Fruit fly (Drosophila melanogaster) whole organism, embryonic: ENCODE data around the gene CG7164.
A peak's percentile ranks its signal among the peaks of the same experiment; 100 is the strongest.

Experiments
- CG12219 ChIP-seq: fragments of 200-800 bp; sonication (Bioruptor generic); optimal IDR thresholded peaks from 3 replicates; lab custom pipeline; 2018; ENCODE audit warnings: missing biosample characterization, mild to moderate bottlenecking, missing genetic modification characterization
- CG12769 ChIP-seq: fragments of 200-800 bp; sonication (Bioruptor generic); optimal IDR thresholded peaks from 2 replicates; lab custom pipeline; 2019; ENCODE audit warnings: missing biosample characterization, mild to moderate bottlenecking, missing genetic modification characterization, moderate library complexity
- CG14667 ChIP-seq: fragments of 200-800 bp; sonication (Bioruptor generic); IDR thresholded peaks from 2 replicates; pipeline ENCODE4 v1.3.6; 2022; ENCODE audit warnings: missing biosample characterization, missing genetic modification characterization
- CG15514 ChIP-seq: fragments of 200-800 bp; sonication (Bioruptor generic); optimal IDR thresholded peaks from 3 replicates; lab custom pipeline; 2017; ENCODE audit warnings: missing biosample characterization, missing genetic modification characterization, mild to moderate bottlenecking, moderate library complexity, missing genetic modification reagents
- CG17385 ChIP-seq: fragments of 200-800 bp; sonication (Bioruptor generic); optimal IDR thresholded peaks from 3 replicates; lab custom pipeline; 2018; ENCODE audit warnings: missing biosample characterization, mild to moderate bottlenecking, missing genetic modification characterization
- CG17829 ChIP-seq: fragments of 200-800 bp; optimal IDR thresholded peaks from 2 replicates; lab custom pipeline; 2019; ENCODE audit warnings: missing biosample characterization, mild to moderate bottlenecking, missing genetic modification characterization, moderate library complexity
- CG18262 ChIP-seq: fragments of 200-800 bp; optimal IDR thresholded peaks from 3 replicates; lab custom pipeline; 2019; ENCODE audit warnings: missing biosample characterization, mild to moderate bottlenecking, missing genetic modification characterization, moderate library complexity
- CG18599 ChIP-seq: fragments of 200-800 bp; sonication (Bioruptor generic); optimal IDR thresholded peaks from 3 replicates; lab custom pipeline; 2017; ENCODE audit warnings: missing biosample characterization, missing genetic modification characterization, mild to moderate bottlenecking, moderate library complexity, missing genetic modification reagents
- CG2199 ChIP-seq: fragments of 200-800 bp; sonication (Bioruptor generic); IDR thresholded peaks from 3 replicates; pipeline ENCODE4 v1.3.6; 2022; ENCODE audit warnings: missing biosample characterization, missing genetic modification characterization
- CG2678 ChIP-seq: fragments of 200-800 bp; sonication (Bioruptor generic); optimal IDR thresholded peaks from 3 replicates; lab custom pipeline; 2019; ENCODE audit warnings: missing biosample characterization, mild to moderate bottlenecking, missing genetic modification characterization, moderate library complexity
- CG2712 ChIP-seq: fragments of 200-800 bp; optimal IDR thresholded peaks from 3 replicates; lab custom pipeline; 2019; ENCODE audit warnings: missing biosample characterization, mild to moderate bottlenecking, missing genetic modification characterization, moderate library complexity
- CG30020 ChIP-seq: fragments of 200-800 bp; optimal IDR thresholded peaks from 2 replicates; lab custom pipeline; 2019; ENCODE audit warnings: missing biosample characterization, mild to moderate bottlenecking, missing genetic modification characterization, moderate library complexity
- CG31388 ChIP-seq: fragments of 200-800 bp; sonication (Bioruptor generic); optimal IDR thresholded peaks from 2 replicates; lab custom pipeline; 2016; ENCODE audit warnings: missing biosample characterization, missing genetic modification characterization
- CG32772 ChIP-seq: fragments of 200-800 bp; sonication (Bioruptor generic); IDR thresholded peaks from 2 replicates; pipeline ENCODE4 v1.3.6; 2022; ENCODE audit warnings: missing biosample characterization, missing genetic modification characterization
- CG34422 ChIP-seq: fragments of 200-800 bp; sonication (Bioruptor generic); IDR thresholded peaks from 3 replicates; pipeline ENCODE4 v1.3.6; 2022; ENCODE audit warnings: missing biosample characterization, missing genetic modification characterization
- CG4617 ChIP-seq: fragments of 200-800 bp; sonication (Bioruptor generic); optimal IDR thresholded peaks from 3 replicates; lab custom pipeline; 2016; ENCODE audit warnings: missing biosample characterization, missing genetic modification characterization, borderline replicate concordance
- CG7839 ChIP-seq: fragments of 200-800 bp; sonication (Bioruptor generic); optimal IDR thresholded peaks from 3 replicates; lab custom pipeline; 2018; ENCODE audit warnings: missing biosample characterization, mild to moderate bottlenecking, missing genetic modification characterization, moderate library complexity
- HmgD ChIP-seq: fragments of 200-800 bp; sonication (Bioruptor generic); optimal IDR thresholded peaks from 3 replicates; lab custom pipeline; 2016; ENCODE audit warnings: missing biosample characterization, missing genetic modification characterization
- Hmr ChIP-seq: fragments of 200-800 bp; sonication (Bioruptor generic); optimal IDR thresholded peaks from 3 replicates; lab custom pipeline; 2017; ENCODE audit warnings: mild to moderate bottlenecking, missing biosample characterization, missing genetic modification reagents, missing genetic modification characterization
- Hr51 ChIP-seq, 2 experiments: fragments of 200-800 bp; sonication (Bioruptor generic); optimal IDR thresholded peaks; 2 replicates in 1 of 2; 3 replicates in 1 of 2; lab custom pipeline; 2016 to 2018; ENCODE audit warnings: missing biosample characterization in 2 of 2, missing genetic modification characterization in 2 of 2, mild to moderate bottlenecking in 1 of 2, moderate library complexity in 1 of 2
- Med ChIP-seq: fragments of 200-800 bp; sonication (Bioruptor generic); peaks from one replicate; lab custom pipeline; 2016; ENCODE audit warnings: missing biosample characterization, missing genetic modification characterization, mild to moderate bottlenecking, inconsistent platforms, moderate library complexity
- Meics ChIP-seq: fragments of 200-800 bp; sonication (Bioruptor generic); optimal IDR thresholded peaks from 2 replicates; lab custom pipeline; 2017; ENCODE audit warnings: missing biosample characterization, mild to moderate bottlenecking, missing genetic modification characterization
- Opbp ChIP-seq: fragments of 200-800 bp; sonication (Bioruptor generic); IDR thresholded peaks from 3 replicates; pipeline ENCODE4 v1.3.6; 2022; ENCODE audit warnings: missing biosample characterization, missing genetic modification characterization; ENCODE audit not compliant: partially characterized antibody
- Spps ChIP-seq: fragments of 200-800 bp; sonication (Bioruptor generic); optimal IDR thresholded peaks from 2 replicates; lab custom pipeline; 2018; ENCODE audit warnings: missing biosample characterization, mild to moderate bottlenecking, missing genetic modification characterization
- Xrp1 ChIP-seq: fragments of 200-800 bp; sonication (Bioruptor generic); IDR thresholded peaks from 2 replicates; pipeline ENCODE4 v1.3.6; 2022; ENCODE audit warnings: missing biosample characterization, missing genetic modification characterization
- ara ChIP-seq: fragments of 200-800 bp; sonication (Bioruptor generic); IDR thresholded peaks from 2 replicates; pipeline ENCODE4 v1.3.6; 2022; ENCODE audit warnings: missing biosample characterization, missing genetic modification characterization
- ato ChIP-seq: fragments of 200-800 bp; sonication (Bioruptor generic); IDR thresholded peaks from 2 replicates; pipeline ENCODE4 v1.3.6; 2022; ENCODE audit warnings: missing biosample characterization, missing genetic modification characterization; ENCODE audit not compliant: partially characterized antibody
- bbx ChIP-seq: fragments of 200-800 bp; sonication (Bioruptor generic); IDR thresholded peaks from 2 replicates; pipeline ENCODE4 v1.3.6; 2022; ENCODE audit warnings: missing biosample characterization, missing genetic modification characterization; ENCODE audit not compliant: partially characterized antibody
- bcd ChIP-seq: fragments of 200-800 bp; sonication (Bioruptor generic); optimal IDR thresholded peaks from 2 replicates; lab custom pipeline; 2017; ENCODE audit warnings: missing biosample characterization, mild to moderate bottlenecking, missing genetic modification characterization
- chinmo ChIP-seq: fragments of 200-800 bp; sonication (Bioruptor generic); IDR thresholded peaks from 4 replicates; pipeline ENCODE4 v1.3.6; 2022; ENCODE audit warnings: missing biosample characterization, missing genetic modification characterization; ENCODE audit not compliant: partially characterized antibody
- ci ChIP-seq: fragments of 200-800 bp; sonication (Bioruptor generic); IDR thresholded peaks from 3 replicates; pipeline ENCODE4 v1.3.6; 2022; ENCODE audit warnings: missing biosample characterization, missing genetic modification characterization
- da ChIP-seq: fragments of 200-800 bp; sonication (Bioruptor generic); optimal IDR thresholded peaks from 2 replicates; lab custom pipeline; 2016; ENCODE audit warnings: missing biosample characterization, missing genetic modification characterization
- dm ChIP-seq: fragments of 200-800 bp; sonication (Bioruptor generic); optimal IDR thresholded peaks from 3 replicates; lab custom pipeline; 2016; ENCODE audit warnings: missing biosample characterization, missing genetic modification characterization
- esg ChIP-seq: fragments of 200-800 bp; sonication (Bioruptor generic); conservative IDR thresholded peaks from 2 replicates; pipeline ENCODE4 v1.3.6; 2022; ENCODE audit warnings: missing biosample characterization, missing genetic modification characterization
- gcm2 ChIP-seq: fragments of 200-800 bp; sonication (Bioruptor generic); optimal IDR thresholded peaks from 2 replicates; lab custom pipeline; 2016; ENCODE audit warnings: missing biosample characterization, missing genetic modification characterization
- insv ChIP-seq, 2 experiments: fragments of 200-800 bp; sonication (Bioruptor generic); optimal IDR thresholded peaks; 3 replicates each; lab custom pipeline; 2016 to 2018; ENCODE audit warnings: missing biosample characterization in 2 of 2, missing genetic modification characterization in 2 of 2
- inv ChIP-seq: fragments of 200-800 bp; sonication (Bioruptor generic); IDR thresholded peaks from 2 replicates; pipeline ENCODE4 v1.3.6; 2022; ENCODE audit warnings: missing biosample characterization, missing genetic modification characterization; ENCODE audit not compliant: partially characterized antibody
- lov ChIP-seq, 2 experiments: fragments of 200-800 bp in 1 of 2; fragments of >200 bp in 1 of 2; sonication (Bioruptor generic) in 1 of 2; IDR thresholded peaks in 1 of 2; optimal IDR thresholded peaks in 1 of 2; 2 replicates in 1 of 2; 3 replicates in 1 of 2; pipeline versions ENCODE4 v1.3.6 to Lab custom; 2017 to 2022; ENCODE audit warnings: missing biosample characterization in 1 of 2, missing genetic modification characterization in 1 of 2
- mld ChIP-seq: fragments of 200-800 bp; sonication (Bioruptor generic); IDR thresholded peaks from 3 replicates; pipeline ENCODE4 v1.3.6; 2022; ENCODE audit warnings: missing biosample characterization, missing genetic modification characterization; ENCODE audit not compliant: partially characterized antibody
- nerfin-1 ChIP-seq: fragments of 200-800 bp; sonication (Bioruptor generic); optimal IDR thresholded peaks from 3 replicates; lab custom pipeline; 2019; ENCODE audit warnings: missing biosample characterization, mild to moderate bottlenecking, missing genetic modification characterization, moderate library complexity
- phol ChIP-seq: fragments of 200-800 bp; sonication (Bioruptor generic); optimal IDR thresholded peaks from 3 replicates; lab custom pipeline; 2018; ENCODE audit warnings: missing biosample characterization, mild to moderate bottlenecking, missing genetic modification characterization, moderate library complexity
- pros ChIP-seq: fragments of 200-800 bp; sonication (Bioruptor generic); optimal IDR thresholded peaks from 3 replicates; lab custom pipeline; 2019; ENCODE audit warnings: missing biosample characterization, mild to moderate bottlenecking, missing genetic modification characterization, moderate library complexity
- scrt ChIP-seq: fragments of 200-800 bp; sonication (Bioruptor generic); optimal IDR thresholded peaks from 2 replicates; lab custom pipeline; 2018; ENCODE audit warnings: missing biosample characterization, mild to moderate bottlenecking, missing genetic modification characterization, moderate library complexity
- sens ChIP-seq: fragments of 200-800 bp; sonication (Bioruptor generic); peaks from one replicate; lab custom pipeline; 2016; ENCODE audit warnings: missing biosample characterization, missing genetic modification characterization
- tll ChIP-seq, 2 experiments: fragments of 200-800 bp in 1 of 2; fragments of >200 bp in 1 of 2; sonication (Bioruptor generic) in 1 of 2; optimal IDR thresholded peaks; 2 replicates each; lab custom pipeline; 2017 to 2019; ENCODE audit warnings: missing biosample characterization in 2 of 2, missing genetic modification characterization in 2 of 2, mild to moderate bottlenecking in 1 of 2, moderate library complexity in 1 of 2
- vnd ChIP-seq: fragments of 200-800 bp; sonication (Bioruptor generic); IDR thresholded peaks from 3 replicates; pipeline ENCODE4 v1.3.6; 2022; ENCODE audit warnings: missing biosample characterization, missing genetic modification characterization; ENCODE audit not compliant: partially characterized antibody
- zf30C ChIP-seq: fragments of 200-800 bp; sonication (Bioruptor generic); optimal IDR thresholded peaks from 3 replicates; lab custom pipeline; 2018; ENCODE audit warnings: missing biosample characterization, mild to moderate bottlenecking, missing genetic modification characterization

CG7164 gene

DNA sequence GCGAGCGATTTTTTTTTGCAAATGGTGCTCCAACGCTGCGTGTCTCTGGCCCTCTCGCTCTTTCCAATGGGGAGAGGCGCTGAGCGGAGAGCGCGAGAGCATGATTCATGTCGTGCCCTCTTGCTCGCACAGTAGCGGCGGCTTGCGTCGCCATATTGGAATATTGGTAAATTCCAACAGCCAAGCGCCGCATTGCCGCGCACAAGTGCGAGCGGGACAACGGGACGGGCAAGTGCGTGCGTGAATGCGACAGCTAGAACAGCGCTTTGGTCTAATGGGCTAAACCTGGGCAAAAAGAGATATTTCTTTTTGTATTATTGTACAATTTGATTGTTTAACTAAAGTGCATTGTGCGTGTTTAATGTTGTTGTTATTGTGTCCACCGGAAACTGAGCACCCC, 47.0 kb downstream of the CG7164 start (continued):
- TF ChIP-seq vnd (peak; percentile 7; the same call in 1 of the 3 replicates), ara (GFP tag; lab: Robert Waterston, UW) (peak; percentile 61), CG12769 (peak; percentile 32), ci (peak; percentile 75), CG7839 (tag; lab: Kevin White, UChicago) (no peak), CG14667 (GFP tag; lab: Robert Waterston, UW) (no peak), CG12219 (peak; percentile 31), CG34422 (peak; percentile 90), scrt (GFP tag; lab: Kevin White, UChicago) (peak; percentile 55), CG18599 (GFP tag; lab: Kevin White, UChicago) (peak; percentile 42), Meics (GFP tag; lab: Kevin White, UChicago) (peak; percentile 11), Med (peak; percentile 92), CG30020 (tag; lab: Kevin White, UChicago) (peak; percentile 19), CG2678 (tag; lab: Kevin White, UChicago) (peak; percentile 14), dm (GFP tag; lab: Kevin White, UChicago) (peak; percentile 52), bbx (GFP tag; lab: Robert Waterston, UW) (peak; percentile 69), mld (peak; percentile 74; the same call in 2 of the 3 replicates), gcm2 (GFP tag; lab: Kevin White, UChicago) (peak; percentile 51), nerfin-1 (tag; lab: Kevin White, UChicago) (peak; percentile 100), Opbp (GFP tag; lab: Robert Waterston, UW) (peak; percentile 80), chinmo (GFP tag; lab: Robert Waterston, UW) (peak; percentile 78; the same call in 1 of the 4 replicates), da (GFP tag; lab: Kevin White, UChicago) (no peak), CG4617 (GFP tag; lab: Kevin White, UChicago) (peak; percentile 73), pros (GFP tag; lab: Kevin White, UChicago) (peak; percentile 9), lov (optimal IDR thresholded peaks at IDR 0.05; lab: Kevin White, UChicago) (no peak), lov (GFP tag; IDR thresholded peaks at IDR 0.05; lab: Robert Waterston, UW) (peak; percentile 67; the same call in 1 of the 3 replicates), sens (peak; percentile 78), CG17829 (tag; lab: Kevin White, UChicago) (peak; percentile 59), insv (GFP tag; optimal IDR thresholded peaks at IDR 0.05; lab: Kevin White, UChicago) (peak in 1 of 2 experiments; percentile 62), CG31388 (GFP tag; lab: Kevin White, UChicago) (no peak), Hmr (peak; percentile 39), bcd (GFP tag; lab: Kevin White, UChicago) (peak; percentile 33), phol (peak; percentile 100), CG18262 (tag; lab: Kevin White, UChicago) (peak; percentile 8), Spps (tag; lab: Kevin White, UChicago) (no peak), CG2199 (0 out of 3 replicates have a peak, but pooled peaks have one; percentile 43), CG15514 (peak; percentile 51), zf30C (peak; percentile 49), CG17385 (GFP tag; lab: Kevin White, UChicago) (peak; percentile 13), Hr51 (GFP tag; optimal IDR thresholded peaks at IDR 0.05; lab: Kevin White, UChicago) (peak in 1 of 2 experiments; percentile 13), esg (GFP tag; lab: Robert Waterston, UW) (no peak), CG32772 (GFP tag; lab: Robert Waterston, UW) (peak; percentile 86), HmgD (GFP tag; lab: Kevin White, UChicago) (peak; percentile 45), ato (0 out of 2 replicates have a peak, but pooled peaks have one; percentile 43), tll (GFP tag; optimal IDR thresholded peaks at IDR 0.05; lab: Kevin White, UChicago) (peak in 1 of 2 experiments; percentile 76), CG2712 (tag; lab: Kevin White, UChicago) (peak; percentile 36), Xrp1 (GFP tag; lab: Robert Waterston, UW) (0 out of 2 replicates have a peak, but pooled peaks have one; percentile 15), inv (peak; percentile 38)
